Worm (Caenorhabditis elegans) whole organism, L3 larva: ENCODE data around the gene inx-8.

ENCODE experiments used
- R02D3.7 ChIP-seq: fragments of 150-350 bp; optimal IDR thresholded peaks from 2 replicates; lab custom pipeline; 2014; ENCODE audit warnings: missing biosample characterization, missing genetic modification characterization
- ZK546.5 ChIP-seq: sonication (generic microtip); optimal IDR thresholded peaks from 2 replicates; lab custom pipeline; 2017; ENCODE audit warnings: missing biosample characterization, missing genetic modification characterization
- ama-1 ChIP-seq: fragments of 150-350 bp; optimal IDR thresholded peaks from 2 replicates; lab custom pipeline; 2018
- ceh-16 ChIP-seq: sonication (generic microtip); optimal IDR thresholded peaks from 2 replicates; lab custom pipeline; 2017; ENCODE audit warnings: missing biosample characterization, missing genetic modification characterization
- ceh-28 ChIP-seq: fragments of 150-350 bp; optimal IDR thresholded peaks from 2 replicates; lab custom pipeline; 2014; ENCODE audit warnings: missing biosample characterization, missing genetic modification reagents, missing genetic modification characterization
- ceh-82 ChIP-seq: fragments of 150-350 bp; optimal IDR thresholded peaks from 2 replicates; lab custom pipeline; 2014; ENCODE audit warnings: missing biosample characterization, missing genetic modification characterization
- ceh-9 ChIP-seq: sonication (generic microtip); optimal IDR thresholded peaks from 2 replicates; lab custom pipeline; 2018; ENCODE audit warnings: missing biosample characterization, missing genetic modification characterization
- daf-12 ChIP-seq: fragments of 150-350 bp; optimal IDR thresholded peaks from 2 replicates; lab custom pipeline; 2014; ENCODE audit warnings: missing biosample characterization, missing genetic modification reagents, missing genetic modification characterization
- egl-5 ChIP-seq: fragments of 150-350 bp; optimal IDR thresholded peaks from 2 replicates; lab custom pipeline; 2017; ENCODE audit warnings: missing biosample characterization, missing genetic modification reagents, missing genetic modification characterization, inconsistent platforms
- elt-1 ChIP-seq: fragments of 150-350 bp; optimal IDR thresholded peaks from 2 replicates; lab custom pipeline; 2014; ENCODE audit warnings: missing biosample characterization, missing genetic modification characterization
- elt-2 ChIP-seq: sonication (generic microtip); optimal IDR thresholded peaks from 2 replicates; lab custom pipeline; 2016; ENCODE audit warnings: missing genetic modification reagents, mild to moderate bottlenecking, missing genetic modification characterization, missing compliant biosample characterization
- elt-3 ChIP-seq, 3 experiments: fragments of 150-350 bp in 1 of 3; sonication (generic microtip) in 2 of 3; optimal IDR thresholded peaks; 2 replicates in 2 of 3; 4 replicates in 1 of 3; lab custom pipeline; 2014 to 2017; ENCODE audit warnings: missing biosample characterization in 3 of 3, missing genetic modification characterization in 3 of 3
- eor-1 ChIP-seq, 2 experiments: fragments of 150-350 bp; optimal IDR thresholded peaks; 2 replicates each; lab custom pipeline; 2014 to 2018; ENCODE audit warnings: missing biosample characterization in 2 of 2, missing genetic modification characterization in 2 of 2
- fkh-2 ChIP-seq: fragments of 150-350 bp; optimal IDR thresholded peaks from 2 replicates; lab custom pipeline; 2014; ENCODE audit warnings: missing biosample characterization, missing genetic modification reagents, missing genetic modification characterization
- hmg-11 ChIP-seq: sonication (generic microtip); optimal IDR thresholded peaks from 2 replicates; lab custom pipeline; 2016; ENCODE audit warnings: missing genetic modification characterization, missing compliant biosample characterization
- jun-1 ChIP-seq: fragments of 150-350 bp; optimal IDR thresholded peaks from 2 replicates; lab custom pipeline; 2014; ENCODE audit warnings: missing biosample characterization, missing genetic modification reagents, missing genetic modification characterization
- lin-15B ChIP-seq: fragments of 150-350 bp; optimal IDR thresholded peaks from 2 replicates; lab custom pipeline; 2014; ENCODE audit warnings: missing biosample characterization, missing genetic modification characterization
- lsy-12 ChIP-seq: sonication (generic microtip); optimal IDR thresholded peaks from 2 replicates; lab custom pipeline; 2016; ENCODE audit warnings: mild to moderate bottlenecking, missing genetic modification characterization, missing compliant biosample characterization
- mdl-1 ChIP-seq: fragments of 150-350 bp; optimal IDR thresholded peaks from 2 replicates; lab custom pipeline; 2014; ENCODE audit warnings: missing biosample characterization, missing genetic modification characterization
- mml-1 ChIP-seq: fragments of 150-350 bp; sonication (generic microtip); optimal IDR thresholded peaks from 3 replicates; lab custom pipeline; 2014; ENCODE audit warnings: missing biosample characterization, missing genetic modification characterization
- nfya-1 ChIP-seq: sonication (generic microtip); optimal IDR thresholded peaks from 2 replicates; lab custom pipeline; 2017; ENCODE audit warnings: missing genetic modification characterization, mild to moderate bottlenecking, missing compliant biosample characterization, antibody characterized with exemption, moderate library complexity; ENCODE audit not compliant: insufficient read depth
- nhr-11 ChIP-seq: fragments of 150-350 bp; optimal IDR thresholded peaks from 2 replicates; lab custom pipeline; 2014; ENCODE audit warnings: missing biosample characterization, missing genetic modification characterization
- nhr-237 ChIP-seq: fragments of 150-350 bp; optimal IDR thresholded peaks from 2 replicates; lab custom pipeline; 2014; ENCODE audit warnings: missing biosample characterization, missing genetic modification characterization
- nhr-25 ChIP-seq: sonication (generic microtip); optimal IDR thresholded peaks from 2 replicates; lab custom pipeline; 2017; ENCODE audit warnings: missing biosample characterization, missing genetic modification characterization
- nhr-28 ChIP-seq: fragments of 150-350 bp; optimal IDR thresholded peaks from 2 replicates; lab custom pipeline; 2014; ENCODE audit warnings: missing biosample characterization, missing genetic modification characterization
- nhr-67 ChIP-seq: fragments of 150-350 bp; optimal IDR thresholded peaks from 2 replicates; lab custom pipeline; 2014; ENCODE audit warnings: missing biosample characterization, missing genetic modification characterization
- nhr-76 ChIP-seq: fragments of 150-350 bp; sonication (generic microtip); optimal IDR thresholded peaks from 5 replicates; lab custom pipeline; 2014; ENCODE audit warnings: missing biosample characterization, missing genetic modification characterization
- pha-4 ChIP-seq: fragments of 150-350 bp; optimal IDR thresholded peaks from 2 replicates; lab custom pipeline; 2014; ENCODE audit warnings: missing biosample characterization, missing genetic modification reagents, missing genetic modification characterization
- pqm-1 ChIP-seq: fragments of 150-350 bp; optimal IDR thresholded peaks from 2 replicates; lab custom pipeline; 2017; ENCODE audit warnings: missing biosample characterization, missing genetic modification characterization, inconsistent platforms
- sea-2 ChIP-seq: fragments of 150-350 bp; sonication (generic microtip); optimal IDR thresholded peaks from 4 replicates; lab custom pipeline; 2014; ENCODE audit warnings: missing biosample characterization, missing genetic modification reagents, missing genetic modification characterization
- snpc-4 ChIP-seq: fragments of 150-350 bp; optimal IDR thresholded peaks from 2 replicates; lab custom pipeline; 2014; ENCODE audit warnings: missing biosample characterization, missing genetic modification characterization
- tbx-2 ChIP-seq: sonication (generic microtip); optimal IDR thresholded peaks from 2 replicates; lab custom pipeline; 2016; ENCODE audit warnings: mild to moderate bottlenecking, missing genetic modification characterization, missing compliant biosample characterization
- unc-39 ChIP-seq: sonication (generic microtip); optimal IDR thresholded peaks from 4 replicates; lab custom pipeline; 2017; ENCODE audit warnings: missing biosample characterization, missing genetic modification characterization
- unc-62 ChIP-seq: fragments of 150-350 bp; sonication (generic microtip); optimal IDR thresholded peaks from 4 replicates; lab custom pipeline; 2014; ENCODE audit warnings: missing biosample characterization, missing genetic modification reagents, missing genetic modification characterization

inx-8 gene

DNA sequence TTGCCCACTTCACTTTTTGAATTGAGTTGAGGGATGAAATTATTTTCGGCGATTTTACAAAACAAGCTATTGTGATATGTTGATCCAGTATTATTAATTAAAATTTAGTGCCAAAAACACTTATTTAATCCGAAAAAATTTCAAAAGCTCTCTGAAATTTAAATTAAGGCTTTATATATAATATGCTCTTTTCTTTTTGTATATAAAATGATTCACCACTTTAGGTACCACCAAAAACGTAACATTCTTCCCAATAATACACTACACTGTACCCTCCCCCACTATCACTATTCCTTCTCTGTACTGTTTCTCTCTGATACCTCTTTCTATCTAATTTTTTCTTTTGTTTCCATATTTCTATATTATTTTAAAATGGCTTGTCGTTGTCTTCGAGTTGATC, 29.8 kb upstream of the inx-8 start, which contains the start of gene prx-2:
prx-2 (plus strand) TSS at position 301 of the 400 bp plus-strand sequence.
- TF ChIP-seq ama-1 (lab: Kevin White, UChicago) (no peak), R02D3.7 (tag; lab: Kevin White, UChicago) (no peak), nhr-28 (tag; lab: Kevin White, UChicago) (no peak), mdl-1 (tag; lab: Kevin White, UChicago) (no peak), lsy-12 (no peak), nhr-67 (tag; lab: Kevin White, UChicago) (no peak)

- no peak for TF ChIP-seq ceh-28 (tag; lab: Kevin White, UChicago)
- peak; percentile 14 for TF ChIP-seq ama-1 (lab: Kevin White, UChicago)
- TF ChIP-seq tbx-2, result no peak
Observed at ce11 chrIV:11644705-11645104, 28.9 kb upstream of the inx-8 start.

DNA sequence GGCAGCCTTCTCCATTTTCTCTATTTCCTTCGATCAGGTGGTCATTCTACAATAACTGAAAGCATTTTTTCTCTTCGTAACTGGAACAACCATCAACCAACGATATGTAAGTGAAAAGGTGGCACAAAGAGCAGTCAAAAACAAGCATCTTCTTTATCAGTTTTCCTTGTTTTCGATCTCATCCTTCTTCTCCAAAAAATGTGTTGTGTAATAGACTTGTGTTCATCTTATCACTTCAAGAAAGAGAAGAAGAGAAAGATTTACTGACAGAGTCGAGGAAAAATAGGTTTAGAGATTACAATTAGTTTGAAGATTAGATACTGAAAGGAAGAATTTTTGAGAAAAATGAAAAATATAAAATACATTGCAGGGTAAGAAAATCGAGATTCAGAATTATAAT, 28.3 kb upstream of the inx-8 start:
- TF ChIP-seq ama-1 (lab: Kevin White, UChicago) (peak; percentile 14), ceh-9 (tag; lab: Kevin White, UChicago) (no peak), lin-15B (tag; lab: Kevin White, UChicago) (no peak), eor-1 (tag; optimal IDR thresholded peaks at IDR 0.05; lab: Kevin White, UChicago) (no peak), egl-5 (tag; lab: Kevin White, UChicago) (peak; percentile 39), nhr-237 (tag; lab: Kevin White, UChicago) (no peak), unc-39 (tag; lab: Kevin White, UChicago) (no peak), nhr-11 (tag; lab: Kevin White, UChicago) (peak; percentile 26), hmg-11 (tag; lab: Kevin White, UChicago) (no peak), ceh-16 (tag; lab: Kevin White, UChicago) (no peak), mdl-1 (tag; lab: Kevin White, UChicago) (no peak), nhr-28 (tag; lab: Kevin White, UChicago) (no peak), ZK546.5 (tag; lab: Kevin White, UChicago) (no peak), ceh-82 (tag; lab: Kevin White, UChicago) (no peak), nfya-1 (tag; lab: Kevin White, UChicago) (no peak), elt-2 (tag; lab: Kevin White, UChicago) (peak; percentile 3), nhr-25 (tag; lab: Kevin White, UChicago) (no peak), pqm-1 (tag; lab: Kevin White, UChicago) (no peak), tbx-2 (no peak), elt-3 (tag; optimal IDR thresholded peaks at IDR 0.05; lab: Kevin White, UChicago) (no peak), snpc-4 (tag; lab: Kevin White, UChicago) (no peak), elt-1 (tag; lab: Kevin White, UChicago) (no peak), jun-1 (tag; lab: Kevin White, UChicago) (no peak), daf-12 (tag; lab: Kevin White, UChicago) (no peak), pha-4 (tag; lab: Kevin White, UChicago) (no peak)

DNA sequence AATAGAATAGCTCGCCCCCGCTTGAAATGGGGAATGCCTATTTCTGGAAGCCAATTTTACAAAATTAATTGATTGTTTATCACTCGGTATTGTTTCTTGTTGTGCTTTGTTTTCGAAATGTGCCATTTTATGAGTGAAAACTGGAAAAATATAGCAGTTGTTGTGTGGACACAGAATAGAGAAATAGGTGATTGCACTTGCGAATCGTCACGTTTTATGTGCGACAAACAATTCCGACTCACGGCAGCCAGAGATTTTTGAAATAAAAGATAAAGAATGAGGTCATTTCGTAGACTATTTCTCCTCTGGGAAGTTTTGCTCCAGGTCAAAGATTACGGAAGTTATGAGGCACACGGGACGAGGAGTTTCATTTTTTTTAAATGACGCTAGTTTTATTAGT, 26.7 kb upstream of the inx-8 start:
- TF ChIP-seq nfya-1 (tag; lab: Kevin White, UChicago) (no peak), nhr-11 (tag; lab: Kevin White, UChicago) (no peak), egl-5 (tag; lab: Kevin White, UChicago) (peak; percentile 62), mml-1 (no peak), nhr-76 (no peak), unc-62 (GFP tag; lab: Kevin White, UChicago) (no peak), lsy-12 (no peak), hmg-11 (tag; lab: Kevin White, UChicago) (no peak), snpc-4 (tag; lab: Kevin White, UChicago) (no peak)

ce11 chrIV:11649031-11649430, 24.6 kb upstream of the inx-8 start, which contains the start of gene ZK809.8:
Gene ZK809.8, minus strand, starts transcription at chrIV:11649064.
- TF ChIP-seq pha-4 (tag; lab: Kevin White, UChicago) (no peak), ceh-28 (tag; lab: Kevin White, UChicago) (no peak), hmg-11 (tag; lab: Kevin White, UChicago) (no peak), sea-2 (GFP tag; lab: Kevin White, UChicago) (no peak), fkh-2 (tag; lab: Kevin White, UChicago) (no peak), nfya-1 (tag; lab: Kevin White, UChicago) (peak; percentile 2), mdl-1 (tag; lab: Kevin White, UChicago) (no peak), elt-1 (tag; lab: Kevin White, UChicago) (no peak), nhr-11 (tag; lab: Kevin White, UChicago) (peak; percentile 12)
- TF ChIP-seq, all 47 proteins: peak for 2
